Fruit fly (Drosophila melanogaster) whole organism, embryonic: Measurements from ENCODE around the gene CG12206.

Source experiments
- Awh ChIP-seq: fragments of 200-800 bp; sonication (Bioruptor generic); IDR thresholded peaks from 2 replicates; pipeline ENCODE4, ENCODE4 v1.3.6; 2022; ENCODE audit warnings: missing biosample characterization, missing genetic modification characterization
- BEAF-32 ChIP-seq: fragments of 200-800 bp; sonication (Bioruptor generic); optimal IDR thresholded peaks from 3 replicates; lab custom pipeline; 2017; ENCODE audit warnings: missing biosample characterization, missing genetic modification characterization, mild to moderate bottlenecking, moderate library complexity, missing genetic modification reagents
- CG12155 ChIP-seq: fragments of 200-800 bp; sonication (Bioruptor generic); optimal IDR thresholded peaks from 3 replicates; lab custom pipeline; 2016; ENCODE audit warnings: missing biosample characterization, missing genetic modification characterization
- CG12391 ChIP-seq: fragments of 200-800 bp; sonication (Bioruptor generic); optimal IDR thresholded peaks from 3 replicates; lab custom pipeline; 2018; ENCODE audit warnings: missing biosample characterization, mild to moderate bottlenecking, missing genetic modification characterization, moderate library complexity
- CG12744 ChIP-seq: fragments of 200-800 bp; sonication (Bioruptor generic); optimal IDR thresholded peaks from 2 replicates; lab custom pipeline; 2016; ENCODE audit warnings: missing biosample characterization, missing genetic modification characterization
- CG13287 ChIP-seq: fragments of 200-800 bp; sonication (Bioruptor generic); IDR thresholded peaks from 2 replicates; pipeline ENCODE4 v1.3.6; 2022; ENCODE audit warnings: missing biosample characterization, missing genetic modification characterization; ENCODE audit not compliant: partially characterized antibody
- CG15073 ChIP-seq: fragments of 200-800 bp; sonication (Bioruptor generic); optimal IDR thresholded peaks from 2 replicates; lab custom pipeline; 2016; ENCODE audit warnings: missing biosample characterization, missing genetic modification characterization
- CG15696 ChIP-seq: fragments of 200-800 bp; sonication (Bioruptor generic); optimal IDR thresholded peaks from 2 replicates; lab custom pipeline; 2019; ENCODE audit warnings: missing biosample characterization, mild to moderate bottlenecking, missing genetic modification characterization, moderate library complexity
- CG16779 ChIP-seq: fragments of 200-800 bp; sonication (Bioruptor generic); IDR thresholded peaks from 2 replicates; pipeline ENCODE4 v1.3.6; 2022; ENCODE audit warnings: missing biosample characterization, missing genetic modification characterization
- CG16813 ChIP-seq: fragments of 200-800 bp; sonication (Bioruptor generic); IDR thresholded peaks from 3 replicates; pipeline ENCODE4 v1.3.6; 2022; ENCODE audit warnings: missing biosample characterization, missing genetic modification characterization; ENCODE audit not compliant: partially characterized antibody
- CG17829 ChIP-seq: fragments of 200-800 bp; optimal IDR thresholded peaks from 2 replicates; lab custom pipeline; 2019; ENCODE audit warnings: missing biosample characterization, mild to moderate bottlenecking, missing genetic modification characterization, moderate library complexity
- CG2678 ChIP-seq: fragments of 200-800 bp; sonication (Bioruptor generic); optimal IDR thresholded peaks from 3 replicates; lab custom pipeline; 2019; ENCODE audit warnings: missing biosample characterization, mild to moderate bottlenecking, missing genetic modification characterization, moderate library complexity
- CG3995 ChIP-seq: fragments of 200-800 bp; sonication (Bioruptor generic); optimal IDR thresholded peaks from 3 replicates; lab custom pipeline; 2016; ENCODE audit warnings: missing biosample characterization, missing genetic modification characterization
- CG4360 ChIP-seq: fragments of 200-800 bp; sonication (Bioruptor generic); IDR thresholded peaks from 2 replicates; pipeline ENCODE4 v1.3.6; 2022; ENCODE audit warnings: missing biosample characterization, missing genetic modification characterization
- CG6272 ChIP-seq: fragments of 200-800 bp; sonication (Bioruptor generic); IDR thresholded peaks from 2 replicates; pipeline ENCODE4 v1.3.6; 2022; ENCODE audit warnings: missing biosample characterization, missing genetic modification characterization
- CG6689 ChIP-seq: fragments of 200-800 bp; sonication (Bioruptor generic); IDR thresholded peaks from 2 replicates; pipeline ENCODE4 v1.3.6; 2022; ENCODE audit warnings: missing biosample characterization, missing genetic modification characterization
- CG7928 ChIP-seq: fragments of 200-800 bp; sonication (Bioruptor generic); optimal IDR thresholded peaks from 2 replicates; lab custom pipeline; 2017; ENCODE audit warnings: missing biosample characterization, mild to moderate bottlenecking, missing genetic modification characterization
- CG8281 ChIP-seq: fragments of 200-800 bp; sonication (Bioruptor generic); optimal IDR thresholded peaks from 2 replicates; lab custom pipeline; 2018; ENCODE audit warnings: missing biosample characterization, mild to moderate bottlenecking, missing genetic modification characterization, moderate library complexity
- Dip2 ChIP-seq: fragments of 200-800 bp; sonication (Bioruptor generic); IDR thresholded peaks from 2 replicates; pipeline ENCODE4 v1.3.6; 2022; ENCODE audit warnings: missing biosample characterization, missing genetic modification characterization
- Dp ChIP-seq: fragments of 200-800 bp; sonication (Bioruptor generic); optimal IDR thresholded peaks from 2 replicates; lab custom pipeline; 2018; ENCODE audit warnings: missing biosample characterization, mild to moderate bottlenecking, missing genetic modification characterization, moderate library complexity
- ERR ChIP-seq: fragments of 200-800 bp; sonication (Bioruptor generic); optimal IDR thresholded peaks from 2 replicates; lab custom pipeline; 2016; ENCODE audit warnings: missing biosample characterization, missing genetic modification characterization
- Elba2 ChIP-seq: fragments of 200-800 bp; sonication (Bioruptor generic); optimal IDR thresholded peaks from 3 replicates; lab custom pipeline; 2016; ENCODE audit warnings: missing biosample characterization, missing genetic modification characterization
- Ets65A ChIP-seq: fragments of 200-800 bp; sonication (Bioruptor generic); peaks from one replicate; lab custom pipeline; 2016; ENCODE audit warnings: missing biosample characterization, missing genetic modification characterization
- HLH4C ChIP-seq: fragments of 200-800 bp; sonication (Bioruptor generic); IDR thresholded peaks from 3 replicates; pipeline ENCODE4 v1.3.6; 2022; ENCODE audit warnings: missing biosample characterization, missing genetic modification characterization; ENCODE audit not compliant: partially characterized antibody
- Hsf ChIP-seq: fragments of 200-800 bp; sonication (Bioruptor generic); optimal IDR thresholded peaks from 3 replicates; lab custom pipeline; 2016; ENCODE audit warnings: missing biosample characterization, missing genetic modification characterization
- Med ChIP-seq: fragments of 200-800 bp; sonication (Bioruptor generic); peaks from one replicate; lab custom pipeline; 2016; ENCODE audit warnings: missing biosample characterization, missing genetic modification characterization, mild to moderate bottlenecking, inconsistent platforms, moderate library complexity
- NK7.1 ChIP-seq: fragments of 200-800 bp; sonication (Bioruptor generic); optimal IDR thresholded peaks from 3 replicates; lab custom pipeline; 2016; ENCODE audit warnings: missing biosample characterization, missing genetic modification characterization
- Nf-YC ChIP-seq: fragments of 200-800 bp; optimal IDR thresholded peaks from 3 replicates; lab custom pipeline; 2019; ENCODE audit warnings: missing biosample characterization, mild to moderate bottlenecking, missing genetic modification characterization, moderate library complexity
- Poxn ChIP-seq: fragments of 200-800 bp; sonication (Bioruptor generic); IDR thresholded peaks from 2 replicates; pipeline ENCODE4 v1.3.6; 2022; ENCODE audit warnings: missing biosample characterization, missing genetic modification characterization
- Ptx1 ChIP-seq: fragments of 200-800 bp; sonication (Bioruptor generic); IDR thresholded peaks from 2 replicates; pipeline ENCODE4 v1.3.6; 2022; ENCODE audit warnings: missing biosample characterization, missing genetic modification characterization
- Xbp1 ChIP-seq: fragments of 200-800 bp; sonication (Bioruptor generic); optimal IDR thresholded peaks from 3 replicates; lab custom pipeline; 2016; ENCODE audit warnings: missing biosample characterization, mild to moderate bottlenecking, missing genetic modification characterization
- Xrp1 ChIP-seq: fragments of 200-800 bp; sonication (Bioruptor generic); IDR thresholded peaks from 2 replicates; pipeline ENCODE4 v1.3.6; 2022; ENCODE audit warnings: missing biosample characterization, missing genetic modification characterization
- al ChIP-seq: fragments of 200-800 bp; sonication (Bioruptor generic); IDR thresholded peaks from 2 replicates; pipeline ENCODE4 v1.3.6; 2022; ENCODE audit warnings: missing biosample characterization, missing genetic modification characterization
- bab2 ChIP-seq: fragments of 200-800 bp; sonication (Bioruptor generic); optimal IDR thresholded peaks from 2 replicates; lab custom pipeline; 2016; ENCODE audit warnings: missing biosample characterization, missing genetic modification characterization
- cato ChIP-seq: fragments of 200-800 bp; sonication (Bioruptor generic); optimal IDR thresholded peaks from 2 replicates; lab custom pipeline; 2016; ENCODE audit warnings: missing biosample characterization, missing genetic modification characterization, borderline replicate concordance
- chm ChIP-seq: fragments of 200-800 bp; sonication (Bioruptor generic); IDR thresholded peaks from 2 replicates; pipeline ENCODE4 v1.3.6; 2022; ENCODE audit warnings: missing biosample characterization, missing genetic modification characterization
- chn ChIP-seq: fragments of 200-800 bp; sonication (Bioruptor generic); optimal IDR thresholded peaks from 2 replicates; lab custom pipeline; 2016; ENCODE audit warnings: missing biosample characterization, missing genetic modification characterization
- dan ChIP-seq: fragments of 200-800 bp; sonication (Bioruptor generic); IDR thresholded peaks from 2 replicates; pipeline ENCODE4 v1.3.6; 2022; ENCODE audit warnings: missing biosample characterization, missing genetic modification characterization
- dmrt11E ChIP-seq: fragments of 200-800 bp; sonication (Bioruptor generic); optimal IDR thresholded peaks from 3 replicates; lab custom pipeline; 2018; ENCODE audit warnings: missing biosample characterization, mild to moderate bottlenecking, missing genetic modification characterization, moderate library complexity
- eyg ChIP-seq: fragments of 200-800 bp; sonication (Bioruptor generic); optimal IDR thresholded peaks from 3 replicates; lab custom pipeline; 2016; ENCODE audit warnings: missing biosample characterization, missing genetic modification characterization
- gfzf ChIP-seq: fragments of 200-800 bp; sonication (Bioruptor generic); optimal IDR thresholded peaks from 2 replicates; lab custom pipeline; 2016; ENCODE audit warnings: missing biosample characterization, mild to moderate bottlenecking, missing genetic modification characterization, moderate library complexity
- grau ChIP-seq: fragments of 200-800 bp; optimal IDR thresholded peaks from 3 replicates; lab custom pipeline; 2019; ENCODE audit warnings: missing biosample characterization, mild to moderate bottlenecking, missing genetic modification characterization, moderate library complexity
- lilli ChIP-seq: fragments of 200-800 bp; sonication (Bioruptor generic); optimal IDR thresholded peaks from 3 replicates; lab custom pipeline; 2016; ENCODE audit warnings: missing biosample characterization, missing genetic modification characterization
- salm ChIP-seq: fragments of 200-800 bp; sonication (Bioruptor generic); optimal IDR thresholded peaks from 2 replicates; lab custom pipeline; 2018; ENCODE audit warnings: missing biosample characterization, mild to moderate bottlenecking, missing genetic modification characterization
- sens ChIP-seq: fragments of 200-800 bp; sonication (Bioruptor generic); peaks from one replicate; lab custom pipeline; 2016; ENCODE audit warnings: missing biosample characterization, missing genetic modification characterization
- sisA ChIP-seq: fragments of 200-800 bp; sonication (Bioruptor generic); IDR thresholded peaks from 2 replicates; pipeline ENCODE4 v1.3.6; 2022; ENCODE audit warnings: missing biosample characterization, missing genetic modification characterization
- slou ChIP-seq: fragments of 200-800 bp; sonication (Bioruptor generic); optimal IDR thresholded peaks from 3 replicates; lab custom pipeline; 2016; ENCODE audit warnings: missing biosample characterization, missing genetic modification characterization
- sna ChIP-seq: fragments of 200-800 bp; sonication (Bioruptor generic); IDR thresholded peaks from 2 replicates; pipeline ENCODE4 v1.3.6; 2022; ENCODE audit warnings: missing biosample characterization, missing genetic modification characterization; ENCODE audit not compliant: partially characterized antibody
- so ChIP-seq: fragments of 200-800 bp; sonication (Bioruptor generic); IDR thresholded peaks from 3 replicates; pipeline ENCODE4 v1.3.6; 2022; ENCODE audit warnings: missing biosample characterization, missing genetic modification characterization
- sqz ChIP-seq: fragments of 200-800 bp; sonication (Bioruptor generic); optimal IDR thresholded peaks from 3 replicates; lab custom pipeline; 2018; ENCODE audit warnings: missing biosample characterization, mild to moderate bottlenecking, missing genetic modification characterization
- unpg ChIP-seq: fragments of 200-800 bp; sonication (Bioruptor generic); optimal IDR thresholded peaks from 3 replicates; lab custom pipeline; 2018; ENCODE audit warnings: missing biosample characterization, mild to moderate bottlenecking, missing genetic modification characterization, moderate library complexity
- zen2 ChIP-seq: fragments of 200-800 bp; sonication (Bioruptor generic); IDR thresholded peaks from 3 replicates; pipeline ENCODE4 v1.3.6; 2022; ENCODE audit warnings: missing biosample characterization, missing genetic modification characterization; ENCODE audit not compliant: partially characterized antibody

The CG12206 gene

DNA sequence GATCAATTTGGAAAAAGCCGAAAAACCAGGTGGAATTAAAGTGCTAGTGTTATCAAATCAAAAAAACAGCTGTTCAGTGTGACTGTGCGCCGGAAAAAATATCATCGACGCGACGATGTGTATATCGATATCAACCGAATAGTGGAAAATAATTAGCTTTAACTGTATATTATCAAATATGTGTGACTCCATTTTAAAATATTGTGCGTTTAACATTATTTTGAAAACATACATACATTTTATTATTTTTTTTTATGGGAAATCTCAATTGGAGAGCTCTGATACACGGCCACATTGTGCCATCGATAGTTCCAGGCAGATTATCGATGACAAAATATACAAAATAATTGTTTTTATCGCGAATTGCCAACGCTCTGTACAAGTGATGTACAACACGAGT is 11.0 kb upstream of the CG12206 start, which contains the start of the genes CG14270 and CG10803 (continued):
- TF ChIP-seq chn (GFP tag; lab: Kevin White, UChicago) (no peak), CG2678 (no peak), sqz (GFP tag; lab: Kevin White, UChicago) (peak; percentile 1), salm (tag; lab: Kevin White, UChicago) (no peak), lilli (GFP tag; lab: Kevin White, UChicago) (peak; percentile 44), sna (GFP tag; lab: Robert Waterston, UW) (peak; percentile 81), Awh (GFP tag; lab: Robert Waterston, UW) (no peak), CG12744 (GFP tag; lab: Kevin White, UChicago) (no peak), bab2 (GFP tag; lab: Kevin White, UChicago) (no peak), al (GFP tag; lab: Robert Waterston, UW) (0 out of 2 replicates have a peak, but pooled peaks have one; percentile 19), zen2 (peak; percentile 29; the same call in 1 of the 3 replicates), grau (tag; lab: Kevin White, UChicago) (peak; percentile 23), Poxn (GFP tag; lab: Robert Waterston, UW) (no peak), CG16813 (GFP tag; lab: Robert Waterston, UW) (peak; percentile 88), NK7.1 (GFP tag; lab: Kevin White, UChicago) (no peak), dan (no peak), BEAF-32 (peak; percentile 90), Med (GFP tag; lab: Kevin White, UChicago) (peak; percentile 68), CG3995 (GFP tag; lab: Kevin White, UChicago) (peak; percentile 56), eyg (GFP tag; lab: Kevin White, UChicago) (no peak), CG7928 (GFP tag; lab: Kevin White, UChicago) (no peak), CG15696 (tag; lab: Kevin White, UChicago) (no peak), CG16779 (GFP tag; lab: Robert Waterston, UW) (no peak), dmrt11E (peak; percentile 14), Nf-YC (no peak), CG6689 (GFP tag; lab: Robert Waterston, UW) (no peak), slou (no peak), ERR (no peak), cato (GFP tag; lab: Kevin White, UChicago) (no peak), CG17829 (no peak), chm (GFP tag; lab: Robert Waterston, UW) (no peak), sens (peak; percentile 83), CG4360 (no peak), Xrp1 (GFP tag; lab: Robert Waterston, UW) (no peak), Dp (peak; percentile 31), unpg (GFP tag; lab: Kevin White, UChicago) (no peak), Elba2 (GFP tag; lab: Kevin White, UChicago) (no peak), sisA (GFP tag; lab: Robert Waterston, UW) (no peak), Hsf (peak; percentile 8), CG15073 (no peak), Dip2 (GFP tag; lab: Robert Waterston, UW) (no peak), CG12155 (GFP tag; lab: Kevin White, UChicago) (no peak), CG8281 (no peak), Ptx1 (GFP tag; lab: Robert Waterston, UW) (no peak), CG12391 (peak; percentile 47), HLH4C (peak; percentile 85), gfzf (GFP tag; lab: Kevin White, UChicago) (peak; percentile 69), so (GFP tag; lab: Robert Waterston, UW) (no peak), Xbp1 (GFP tag; lab: Kevin White, UChicago) (peak; percentile 23), CG13287 (GFP tag; lab: Robert Waterston, UW) (peak; percentile 87), Ets65A (GFP tag; lab: Kevin White, UChicago) (peak; percentile 79), CG6272 (GFP tag; lab: Robert Waterston, UW) (peak; percentile 24; the same call in 1 of the 2 replicates)
